Fruit fly (Drosophila melanogaster): ENCODE measurements around the gene CG33303.
A peak's percentile ranks its signal among the peaks of the same experiment; 100 is the strongest.

Gene CG33303

DNA sequence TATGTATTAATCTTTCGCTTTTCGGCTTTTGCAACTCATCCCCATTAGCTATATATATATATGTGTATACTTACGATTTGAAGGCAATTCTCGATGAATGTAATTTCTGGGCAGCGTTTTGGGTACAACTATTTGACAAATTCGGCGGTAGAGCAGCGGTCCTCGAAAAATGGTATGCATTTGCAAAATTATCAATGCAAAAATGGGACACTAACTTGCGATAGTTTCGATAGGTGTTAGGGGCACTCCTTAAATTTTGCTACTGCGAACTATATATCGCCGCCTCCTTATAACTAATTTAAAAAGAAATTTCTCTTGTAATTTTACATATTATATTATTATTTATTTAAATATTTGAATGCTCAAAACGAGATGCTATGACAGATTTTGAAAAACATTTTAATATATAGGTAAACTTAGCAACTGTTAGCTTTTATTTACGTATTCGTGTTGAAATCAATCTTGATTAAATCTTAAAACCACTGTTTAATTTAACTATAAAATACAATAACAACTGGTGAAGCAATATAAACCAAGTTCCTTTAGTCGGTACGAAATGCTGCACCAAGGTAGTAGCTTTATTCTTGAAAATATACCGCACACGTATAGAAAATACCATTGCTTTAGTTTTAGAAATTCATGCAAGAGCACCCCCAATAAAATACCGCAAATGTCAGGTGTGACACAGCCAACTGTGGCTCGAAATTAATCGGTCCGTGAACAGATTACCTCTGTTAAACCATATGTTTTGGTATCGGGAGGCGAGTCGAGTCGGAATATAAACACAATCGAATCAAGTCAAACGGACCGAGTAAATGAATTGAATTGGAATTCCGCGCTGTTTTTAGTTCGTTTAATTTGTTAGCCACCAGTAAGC lies 37.9 kb upstream of the CG33303 start, which contains the start of the genes CG5355 and Klp31E (continued):
- TF ChIP-seq gro (GFP tag; optimal IDR thresholded peaks at IDR 0.05): no peak
- no peak for TF ChIP-seq CG9876 (GFP tag; optimal IDR thresholded peaks at IDR 0.05)
- no peak for TF ChIP-seq zf30C (GFP tag; optimal IDR thresholded peaks at IDR 0.05)
- TF ChIP-seq CG14667 (GFP tag; IDR thresholded peaks at IDR 0.05): peak; percentile 43; the same call in 1 of the 2 replicates
- TF ChIP-seq salm (tag; optimal IDR thresholded peaks at IDR 0.05): peak; percentile 37
- peak; percentile 64 for TF ChIP-seq fd96Cb (tag; optimal IDR thresholded peaks at IDR 0.05)
- TF ChIP-seq Poxn (GFP tag; IDR thresholded peaks at IDR 0.05): no peak
- TF ChIP-seq phol (tag; optimal IDR thresholded peaks at IDR 0.05): peak; percentile 83
- TF ChIP-seq chn (GFP tag; optimal IDR thresholded peaks at IDR 0.05): peak; percentile 41
- TF ChIP-seq CG31365 (tag; optimal IDR thresholded peaks at IDR 0.05): no peak
- TF ChIP-seq gsb (GFP tag; IDR thresholded peaks at IDR 0.05): no peak

dm6 chr2L:10408122-10408576 lies 32.6 kb upstream of the CG33303 start, which contains the start of the genes Ip259 and RpS27A:
Gene Ip259, plus strand, starts transcription at chr2L:10408352.
Gene RpS27A, plus strand, starts transcription at chr2L:10408352.
- TF ChIP-seq Atf3 (GFP tag; optimal IDR thresholded peaks at IDR 0.05) (peak; percentile 61), CG13123 (GFP tag; optimal IDR thresholded peaks at IDR 0.05) (peak; percentile 30), Dip2 (GFP tag; IDR thresholded peaks at IDR 0.05) (no peak), CG31365 (tag; optimal IDR thresholded peaks at IDR 0.05) (peak; percentile 42), CG17912 (GFP tag; optimal IDR thresholded peaks at IDR 0.05) (peak; percentile 80), Dp (GFP tag; optimal IDR thresholded peaks at IDR 0.05) (no peak), her (GFP tag; optimal IDR thresholded peaks at IDR 0.05) (peak; percentile 65), ind (GFP tag; optimal IDR thresholded peaks at IDR 0.05) (no peak), Meics (GFP tag; optimal IDR thresholded peaks at IDR 0.05) (peak; percentile 91), Awh (GFP tag; IDR thresholded peaks at IDR 0.05) (peak; percentile 75), CG4424 (GFP tag; optimal IDR thresholded peaks at IDR 0.05) (peak; percentile 70), CG15073 (GFP tag; optimal IDR thresholded peaks at IDR 0.05) (no peak), fd96Cb (tag; optimal IDR thresholded peaks at IDR 0.05) (peak; percentile 42), knrl (GFP tag; IDR thresholded peaks at IDR 0.05; ENCODE audit: partially characterized antibody) (no peak; the same call in 2 of the 3 replicates), CG11695 (GFP tag; IDR thresholded peaks at IDR 0.05) (peak; percentile 57; the same call in 2 of the 3 replicates), ken (GFP tag; IDR thresholded peaks at IDR 0.05) (peak; percentile 77), HLH54F (GFP tag; optimal IDR thresholded peaks at IDR 0.05) (peak; percentile 58), CG13424 (tag; optimal IDR thresholded peaks at IDR 0.05) (peak; percentile 45), sc (optimal IDR thresholded peaks at IDR 0.05) (no peak), sc (GFP tag; optimal IDR thresholded peaks at IDR 0.05) (peak; percentile 59), gcm2 (GFP tag; optimal IDR thresholded peaks at IDR 0.05) (peak; percentile 10), ase (GFP tag; IDR thresholded peaks at IDR 0.05) (peak; percentile 65; the same call in 2 of the 3 replicates), CG9215 (GFP tag; IDR thresholded peaks at IDR 0.05) (no peak), pb (GFP tag; optimal IDR thresholded peaks at IDR 0.05) (peak; percentile 71), fru (optimal IDR thresholded peaks at IDR 0.05) (no peak), zfh2 (GFP tag; optimal IDR thresholded peaks at IDR 0.05) (peak; percentile 57), CG12391 (tag; optimal IDR thresholded peaks at IDR 0.05) (peak; percentile 68), disco-r (GFP tag; optimal IDR thresholded peaks at IDR 0.05) (peak; percentile 43), CG2199 (GFP tag; IDR thresholded peaks at IDR 0.05) (no peak), CG10267 (tag; optimal IDR thresholded peaks at IDR 0.05) (peak; percentile 60), org-1 (GFP tag; optimal IDR thresholded peaks at IDR 0.05) (peak; percentile 40), CG6765 (GFP tag; optimal IDR thresholded peaks at IDR 0.05) (peak; percentile 86), CG12155 (GFP tag; optimal IDR thresholded peaks at IDR 0.05) (peak; percentile 33), CG34422 (GFP tag; IDR thresholded peaks at IDR 0.05) (peak; percentile 83; the same call in 2 of the 3 replicates), Atf6 (GFP tag; IDR thresholded peaks at IDR 0.05) (peak; percentile 66), gem (tag; optimal IDR thresholded peaks at IDR 0.05) (no peak), fd3F (GFP tag; optimal IDR thresholded peaks at IDR 0.05) (peak; percentile 58), NK7.1 (GFP tag; optimal IDR thresholded peaks at IDR 0.05) (peak; percentile 44), Nf-YC (tag; optimal IDR thresholded peaks at IDR 0.05) (peak; percentile 56)

Data from whole organism, embryonic.